Worm (Caenorhabditis elegans): Measurements from ENCODE around the gene T16G1.18.

ce11 chrV:12963192-12963591 is 12.1 kb downstream of the T16G1.18 start, which contains the start of gene hrg-9:
- TF ChIP-seq ceh-9 (tag; optimal IDR thresholded peaks at IDR 0.05), result no peak
- no peak for TF ChIP-seq pha-4 (tag; optimal IDR thresholded peaks at IDR 0.05)
- no peak for TF ChIP-seq pag-3 (tag; optimal IDR thresholded peaks at IDR 0.05; ENCODE audit: borderline replicate concordance)
- TF ChIP-seq pqm-1 (tag; optimal IDR thresholded peaks at IDR 0.05), result no peak
- TF ChIP-seq C08G9.2 (tag; optimal IDR thresholded peaks at IDR 0.05), result no peak
- no peak for TF ChIP-seq ztf-16 (tag; optimal IDR thresholded peaks at IDR 0.05)
- no peak for TF ChIP-seq dve-1 (tag; optimal IDR thresholded peaks at IDR 0.05)
- no peak for TF ChIP-seq pros-1 (tag; optimal IDR thresholded peaks at IDR 0.05)
